Worm (Caenorhabditis elegans) whole organism, L4/young adult: ENCODE results near the gene mask-1.

ENCODE experiments used
- W03F9.2 ChIP-seq: fragments of 150-350 bp; optimal IDR thresholded peaks from 2 replicates; lab custom pipeline; 2014; ENCODE audit warnings: missing biosample characterization, missing genetic modification characterization
- dao-5 ChIP-seq: sonication (generic microtip); optimal IDR thresholded peaks from 2 replicates; lab custom pipeline; 2016; ENCODE audit warnings: missing genotype, missing genetic modification characterization, moderate library complexity, missing compliant biosample characterization
- him-1 ChIP-seq: sonication (generic microtip); optimal IDR thresholded peaks from 2 replicates; lab custom pipeline; 2016; ENCODE audit warnings: missing genotype, missing genetic modification reagents, missing genetic modification characterization, missing compliant biosample characterization

- TF ChIP-seq him-1 (tag; lab: Kevin White, UChicago) (no peak), dao-5 (tag; lab: Kevin White, UChicago) (no peak), W03F9.2 (tag; lab: Kevin White, UChicago) (no peak)
These were observed 14.4 kb upstream of the mask-1 start, which contains the start of gene ugt-59 for ce11 chrIV:10360336-10360735.
